Worm (Caenorhabditis elegans): ENCODE data around the gene T16G12.4.

T16G12.4 gene

DNA sequence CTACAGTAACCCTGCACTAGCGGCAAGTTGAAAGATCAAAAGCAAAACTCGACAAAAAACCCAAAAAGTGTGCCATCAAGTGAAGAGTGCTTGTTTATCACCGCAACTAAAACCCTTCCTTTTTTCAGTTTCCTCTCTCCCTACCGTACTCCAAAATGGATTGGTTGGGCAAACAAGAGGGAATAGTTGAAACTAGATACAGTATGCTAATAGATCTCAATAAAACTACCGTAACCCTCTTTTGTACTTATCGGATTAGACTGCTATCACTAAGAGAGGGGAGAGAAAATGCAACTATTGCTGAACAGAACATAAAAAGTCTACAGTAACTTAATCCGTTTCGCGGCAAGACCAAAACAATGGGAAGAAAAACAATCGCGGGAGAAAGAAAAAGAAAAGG is 37.8 kb downstream of the T16G12.4 start:
- TF ChIP-seq ceh-39 (tag; optimal IDR thresholded peaks at IDR 0.05) (no peak), unc-120 (tag; optimal IDR thresholded peaks at IDR 0.05; ENCODE audit: poor library complexity, severe bottlenecking) (no peak), ztf-11 (tag; optimal IDR thresholded peaks at IDR 0.05) (no peak), nhr-28 (tag; optimal IDR thresholded peaks at IDR 0.05) (no peak), lin-32 (GFP tag; optimal IDR thresholded peaks at IDR 0.05) (no peak), mab-5 (tag; optimal IDR thresholded peaks at IDR 0.05) (no peak), zip-8 (tag; optimal IDR thresholded peaks at IDR 0.05) (no peak), tbx-8 (GFP tag; optimal IDR thresholded peaks at IDR 0.05) (no peak), nhr-237 (tag; optimal IDR thresholded peaks at IDR 0.05) (no peak), pha-4 (tag; optimal IDR thresholded peaks at IDR 0.05) (no peak), elt-3 (tag; optimal IDR thresholded peaks at IDR 0.05) (no peak), mls-2 (tag; optimal IDR thresholded peaks at IDR 0.05) (no peak), drap-1 (GFP tag; optimal IDR thresholded peaks at IDR 0.05) (no peak), snpc-4 (tag; optimal IDR thresholded peaks at IDR 0.05) (no peak), nhr-12 (tag; optimal IDR thresholded peaks at IDR 0.05) (no peak), ceh-43 (GFP tag; optimal IDR thresholded peaks at IDR 0.05) (no peak), unc-62 (GFP tag; optimal IDR thresholded peaks at IDR 0.05) (no peak), elt-1 (tag; optimal IDR thresholded peaks at IDR 0.05; ENCODE audit: borderline replicate concordance, insufficient read depth) (no peak)

DNA sequence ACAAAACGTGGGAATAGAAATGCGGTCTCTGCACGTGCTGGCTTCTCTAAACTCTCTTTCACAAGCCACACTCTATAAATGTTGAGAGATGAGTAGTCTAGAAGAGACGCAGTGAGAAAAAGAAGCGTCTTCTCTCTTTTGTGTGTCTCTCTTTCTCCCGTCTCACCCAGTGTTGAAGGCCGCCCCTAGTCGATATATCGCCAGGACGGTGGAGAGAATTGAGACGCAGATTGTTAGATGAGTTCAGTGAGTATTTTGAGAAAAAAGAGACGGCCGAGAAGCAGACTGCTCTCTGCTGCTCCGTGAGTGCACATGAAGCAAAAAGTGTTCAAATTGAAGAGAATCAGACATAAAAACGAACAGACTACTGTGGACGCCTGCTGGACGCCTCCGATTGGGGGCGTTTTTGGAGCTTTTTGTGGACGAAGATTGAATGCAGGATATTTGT is 38.9 kb downstream of the T16G12.4 start:
- TF ChIP-seq sptf-1 (tag; optimal IDR thresholded peaks at IDR 0.05): peak; percentile 39
- TF ChIP-seq nhr-2 (tag; optimal IDR thresholded peaks at IDR 0.05): peak; percentile 49
- no peak for TF ChIP-seq M03D4.4 (tag; optimal IDR thresholded peaks at IDR 0.05)
- TF ChIP-seq mab-5 (tag; optimal IDR thresholded peaks at IDR 0.05): peak; percentile 78
- TF ChIP-seq elt-1 (tag; optimal IDR thresholded peaks at IDR 0.05; ENCODE audit: borderline replicate concordance, insufficient read depth): no peak
- TF ChIP-seq tbx-8 (GFP tag; optimal IDR thresholded peaks at IDR 0.05): no peak
- TF ChIP-seq unc-62 (GFP tag; optimal IDR thresholded peaks at IDR 0.05): peak; percentile 88
- TF ChIP-seq nhr-12 (tag; optimal IDR thresholded peaks at IDR 0.05): no peak
- no peak for TF ChIP-seq ceh-83 (GFP tag; optimal IDR thresholded peaks at IDR 0.05)
- no peak for TF ChIP-seq snpc-4 (tag; optimal IDR thresholded peaks at IDR 0.05)
- no peak for TF ChIP-seq flh-1 (GFP tag; optimal IDR thresholded peaks at IDR 0.05)
- TF ChIP-seq pha-4 (tag; optimal IDR thresholded peaks at IDR 0.05): peak; percentile 80
- peak; percentile 89 for TF ChIP-seq lsy-2 (tag; optimal IDR thresholded peaks at IDR 0.05)
- TF ChIP-seq blmp-1 (tag; optimal IDR thresholded peaks at IDR 0.05): no peak
- no peak for TF ChIP-seq lin-32 (GFP tag; optimal IDR thresholded peaks at IDR 0.05)
- no peak for TF ChIP-seq lin-13 (tag; optimal IDR thresholded peaks at IDR 0.05)
- peak; percentile 98 for TF ChIP-seq ceh-39 (tag; optimal IDR thresholded peaks at IDR 0.05)
- TF ChIP-seq cnd-1 (tag; optimal IDR thresholded peaks at IDR 0.05): peak; percentile 36
- no peak for TF ChIP-seq zip-8 (tag; optimal IDR thresholded peaks at IDR 0.05)
- peak; percentile 82 for TF ChIP-seq nhr-237 (tag; optimal IDR thresholded peaks at IDR 0.05)
- TF ChIP-seq mep-1 (tag; optimal IDR thresholded peaks at IDR 0.05): peak; percentile 32
- TF ChIP-seq nhr-76 (tag; optimal IDR thresholded peaks at IDR 0.05): no peak
- TF ChIP-seq ceh-43 (GFP tag; optimal IDR thresholded peaks at IDR 0.05): no peak
- TF ChIP-seq unc-120 (tag; optimal IDR thresholded peaks at IDR 0.05; ENCODE audit: poor library complexity, severe bottlenecking): peak; percentile 72
- TF ChIP-seq elt-3 (tag; optimal IDR thresholded peaks at IDR 0.05): peak; percentile 41
- peak; percentile 91 for TF ChIP-seq hlh-1 (tag; optimal IDR thresholded peaks at IDR 0.05)
- peak; percentile 70 for TF ChIP-seq ztf-11 (tag; optimal IDR thresholded peaks at IDR 0.05)
- TF ChIP-seq ham-2 (GFP tag; optimal IDR thresholded peaks at IDR 0.05): peak; percentile 52
- no peak for TF ChIP-seq nhr-28 (tag; optimal IDR thresholded peaks at IDR 0.05)
- TF ChIP-seq drap-1 (GFP tag; optimal IDR thresholded peaks at IDR 0.05): peak; percentile 72
- TF ChIP-seq unc-39 (tag; optimal IDR thresholded peaks at IDR 0.05): no peak
- TF ChIP-seq mls-2 (tag; optimal IDR thresholded peaks at IDR 0.05): peak; percentile 70
- peak; percentile 92 for TF ChIP-seq ces-1 (GFP tag; optimal IDR thresholded peaks at IDR 0.05)
- no peak for TF ChIP-seq bed-3 (GFP tag; optimal IDR thresholded peaks at IDR 0.05)
- no peak for TF ChIP-seq sem-2 (GFP tag; optimal IDR thresholded peaks at IDR 0.05)

DNA sequence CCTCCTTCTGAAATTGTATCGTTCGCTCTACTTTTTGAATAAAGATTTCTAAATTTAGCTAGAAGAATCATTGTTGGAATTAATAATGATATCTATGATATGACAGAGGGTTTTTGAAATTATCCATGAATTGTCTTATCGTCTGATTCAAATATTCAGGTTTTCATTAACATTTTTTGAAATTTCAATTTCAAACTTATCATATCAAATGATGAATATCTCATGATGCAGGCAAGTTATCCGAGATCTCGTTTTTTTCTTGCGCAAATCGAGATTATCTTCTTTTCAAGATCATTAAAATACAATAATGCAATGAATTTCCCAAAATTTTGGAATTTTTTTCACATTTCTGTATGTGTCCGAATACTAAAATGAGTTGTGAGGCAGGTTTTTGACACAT is 40.4 kb downstream of the T16G12.4 start, which contains the start of gene spop-1:
spop-1 (minus strand) TSS at position 101 of the 400 bp plus-strand sequence.
- no peak for TF ChIP-seq ham-2 (GFP tag; optimal IDR thresholded peaks at IDR 0.05)
- no peak for TF ChIP-seq ceh-39 (tag; optimal IDR thresholded peaks at IDR 0.05)
- TF ChIP-seq cnd-1 (tag; optimal IDR thresholded peaks at IDR 0.05): no peak
- TF ChIP-seq lin-32 (GFP tag; optimal IDR thresholded peaks at IDR 0.05): no peak
- TF ChIP-seq ceh-83 (GFP tag; optimal IDR thresholded peaks at IDR 0.05): no peak
- TF ChIP-seq zip-8 (tag; optimal IDR thresholded peaks at IDR 0.05): no peak
- TF ChIP-seq pha-4 (tag; optimal IDR thresholded peaks at IDR 0.05): no peak
- TF ChIP-seq blmp-1 (tag; optimal IDR thresholded peaks at IDR 0.05): no peak
- TF ChIP-seq nhr-12 (tag; optimal IDR thresholded peaks at IDR 0.05): no peak
- no peak for TF ChIP-seq lsy-2 (tag; optimal IDR thresholded peaks at IDR 0.05)
- no peak for TF ChIP-seq ztf-11 (tag; optimal IDR thresholded peaks at IDR 0.05)
